Fruit fly (Drosophila melanogaster) whole organism, wandering third instar larva: ENCODE measurements around the gene ect.

ENCODE experiments used
- Abd-B ChIP-seq: fragments of >200 bp; optimal IDR thresholded peaks from 2 replicates; lab custom pipeline; 2017; ENCODE audit warnings: missing biosample characterization, missing genetic modification characterization
- Hr83 ChIP-seq: fragments of 200-300 bp; sonication (Bioruptor generic); optimal IDR thresholded peaks from 2 replicates; lab custom pipeline; 2016; ENCODE audit warnings: missing biosample characterization, mild to moderate bottlenecking, missing genetic modification characterization, moderate library complexity; ENCODE audit not compliant: poor library complexity, severe bottlenecking
- OdsH ChIP-seq: fragments of 200-800 bp; sonication (Bioruptor generic); optimal IDR thresholded peaks from 2 replicates; lab custom pipeline; 2016; ENCODE audit warnings: missing biosample characterization, mild to moderate bottlenecking, missing genetic modification characterization
- Rel ChIP-seq, 2 experiments: fragments of 200-800 bp; sonication (Bioruptor generic) in 1 of 2; optimal IDR thresholded peaks; 2 replicates in 1 of 2; 3 replicates in 1 of 2; lab custom pipeline; 2016 to 2019; ENCODE audit warnings: mild to moderate bottlenecking in 2 of 2, missing biosample characterization in 2 of 2, missing genetic modification characterization in 2 of 2, moderate library complexity in 1 of 2
- Vsx2 ChIP-seq: fragments of 200-300, 225-300 bp; sonication (Bioruptor generic); optimal IDR thresholded peaks from 2 replicates; lab custom pipeline; 2018; ENCODE audit warnings: missing biosample characterization, missing genetic modification characterization; ENCODE audit not compliant: partially characterized antibody
- brk ChIP-seq: fragments of 200-800 bp; sonication (Bioruptor generic); optimal IDR thresholded peaks from 2 replicates; lab custom pipeline; 2016; ENCODE audit warnings: missing biosample characterization, mild to moderate bottlenecking, missing genetic modification characterization
- dmrt93B ChIP-seq: fragments of 200-800 bp; sonication (Bioruptor generic); optimal IDR thresholded peaks from 2 replicates; lab custom pipeline; 2018; ENCODE audit warnings: missing biosample characterization, mild to moderate bottlenecking, missing genetic modification characterization
- jim ChIP-seq: fragments of 175-275, 200-325 bp; sonication (Bioruptor generic); optimal IDR thresholded peaks from 2 replicates; lab custom pipeline; 2016; ENCODE audit warnings: missing biosample characterization, mild to moderate bottlenecking, missing genetic modification characterization
- psq ChIP-seq: fragments of 200-800 bp; sonication (Bioruptor generic); optimal IDR thresholded peaks from 3 replicates; lab custom pipeline; 2017; ENCODE audit warnings: missing biosample characterization, mild to moderate bottlenecking, missing genetic modification characterization, moderate library complexity

dm6 chr3L:10186893-10187292 is 14.7 kb downstream of the ect start:
- TF ChIP-seq dmrt93B (GFP tag; lab: Kevin White, UChicago) (no peak), Rel (GFP tag; optimal IDR thresholded peaks at IDR 0.05; lab: Kevin White, UChicago) (no peak), Rel (tag; optimal IDR thresholded peaks at IDR 0.05; lab: Kevin White, UChicago) (no peak), OdsH (no peak), brk (GFP tag; lab: Kevin White, UChicago) (no peak), jim (no peak), Hr83 (no peak), psq (GFP tag; lab: Kevin White, UChicago) (no peak), Abd-B (no peak), Vsx2 (GFP tag; lab: Kevin White, UChicago) (no peak)
